Fruit fly (Drosophila melanogaster) whole organism, embryonic: ENCODE data around the gene mbt.
A peak's percentile ranks its signal among the peaks of the same experiment; 100 is the strongest.

Experiments
- Atf3 ChIP-seq: fragments of 200-800 bp; sonication (Bioruptor generic); optimal IDR thresholded peaks from 3 replicates; lab custom pipeline; 2016; ENCODE audit warnings: missing biosample characterization, missing genetic modification characterization
- Bgb ChIP-seq: fragments of 200-800 bp; sonication (Bioruptor generic); IDR thresholded peaks from 2 replicates; pipeline ENCODE4 v1.3.6; 2022; ENCODE audit warnings: missing biosample characterization, missing genetic modification characterization; ENCODE audit not compliant: partially characterized antibody
- CG10209 ChIP-seq: fragments of 200-800 bp; sonication (Bioruptor generic); optimal IDR thresholded peaks from 3 replicates; lab custom pipeline; 2017; ENCODE audit warnings: missing biosample characterization, mild to moderate bottlenecking, missing genetic modification characterization, missing genetic modification reagents
- CG1024 ChIP-seq: fragments of 200-800 bp; sonication (Bioruptor generic); IDR thresholded peaks from 2 replicates; pipeline ENCODE4 v1.3.6; 2022; ENCODE audit warnings: missing biosample characterization, missing genetic modification characterization
- CG12155 ChIP-seq: fragments of 200-800 bp; sonication (Bioruptor generic); optimal IDR thresholded peaks from 3 replicates; lab custom pipeline; 2016; ENCODE audit warnings: missing biosample characterization, missing genetic modification characterization
- CG1647 ChIP-seq: fragments of 200-800 bp; sonication (Bioruptor generic); optimal IDR thresholded peaks from 3 replicates; lab custom pipeline; 2016; ENCODE audit warnings: missing biosample characterization, missing genetic modification characterization
- CG16813 ChIP-seq: fragments of 200-800 bp; sonication (Bioruptor generic); IDR thresholded peaks from 3 replicates; pipeline ENCODE4 v1.3.6; 2022; ENCODE audit warnings: missing biosample characterization, missing genetic modification characterization; ENCODE audit not compliant: partially characterized antibody
- CG17568 ChIP-seq: fragments of 200-800 bp; sonication (Bioruptor generic); optimal IDR thresholded peaks from 2 replicates; lab custom pipeline; 2018; ENCODE audit warnings: missing biosample characterization, mild to moderate bottlenecking, missing genetic modification characterization, moderate library complexity
- CG30403 ChIP-seq: fragments of 200-800 bp; sonication (Bioruptor generic); optimal IDR thresholded peaks from 3 replicates; lab custom pipeline; 2016; ENCODE audit warnings: missing biosample characterization, missing genetic modification characterization
- CG3163 ChIP-seq: fragments of 200-800 bp; sonication (Bioruptor generic); optimal IDR thresholded peaks from 3 replicates; lab custom pipeline; 2016; ENCODE audit warnings: missing biosample characterization, missing genetic modification characterization
- CG34376 ChIP-seq: fragments of 200-800 bp; sonication (Bioruptor generic); optimal IDR thresholded peaks from 2 replicates; lab custom pipeline; 2018; ENCODE audit warnings: missing biosample characterization, mild to moderate bottlenecking, missing genetic modification characterization
- CG34422 ChIP-seq: fragments of 200-800 bp; sonication (Bioruptor generic); IDR thresholded peaks from 3 replicates; pipeline ENCODE4 v1.3.6; 2022; ENCODE audit warnings: missing biosample characterization, missing genetic modification characterization
- CG3838 ChIP-seq: fragments of 200-800 bp; sonication (Bioruptor generic); optimal IDR thresholded peaks from 3 replicates; lab custom pipeline; 2016; ENCODE audit warnings: missing biosample characterization, missing genetic modification characterization
- CG4360 ChIP-seq: fragments of 200-800 bp; sonication (Bioruptor generic); IDR thresholded peaks from 2 replicates; pipeline ENCODE4 v1.3.6; 2022; ENCODE audit warnings: missing biosample characterization, missing genetic modification characterization
- CG7372 ChIP-seq: fragments of 200-800 bp; sonication (Bioruptor generic); IDR thresholded peaks from 2 replicates; pipeline ENCODE4 v1.3.6; 2022; ENCODE audit warnings: missing biosample characterization, missing genetic modification characterization
- CG8290 ChIP-seq, 3 experiments: fragments of 200-800 bp; sonication (Bioruptor generic); optimal IDR thresholded peaks; 2 replicates each; lab custom pipeline; 2016 to 2019; ENCODE audit warnings: missing biosample characterization in 3 of 3, missing genetic modification characterization in 3 of 3, mild to moderate bottlenecking in 2 of 3, moderate library complexity in 1 of 3
- CG9215 ChIP-seq: fragments of 200-800 bp; sonication (Bioruptor generic); IDR thresholded peaks from 2 replicates; pipeline ENCODE4 v1.3.6; 2022; ENCODE audit warnings: missing biosample characterization, missing genetic modification characterization
- CHES-1-like ChIP-seq: fragments of 200-800 bp; sonication (Bioruptor generic); optimal IDR thresholded peaks from 2 replicates; lab custom pipeline; 2016; ENCODE audit warnings: missing biosample characterization, missing genetic modification characterization
- D ChIP-seq, 2 experiments: fragments of 200-800 bp in 1 of 2; fragments of >200 bp in 1 of 2; sonication (Bioruptor generic) in 1 of 2; optimal IDR thresholded peaks; 2 replicates in 1 of 2; 3 replicates in 1 of 2; lab custom pipeline; 2017; ENCODE audit warnings: mild to moderate bottlenecking in 1 of 2, missing biosample characterization in 1 of 2, missing genetic modification characterization in 1 of 2, missing genetic modification reagents in 1 of 2
- Elba2 ChIP-seq: fragments of 200-800 bp; sonication (Bioruptor generic); optimal IDR thresholded peaks from 3 replicates; lab custom pipeline; 2016; ENCODE audit warnings: missing biosample characterization, missing genetic modification characterization
- Gug ChIP-seq: fragments of 200-800 bp; sonication (Bioruptor generic); IDR thresholded peaks from 4 replicates; pipeline ENCODE4 v1.3.6; 2022; ENCODE audit warnings: missing biosample characterization, missing genetic modification characterization
- HmgZ ChIP-seq: fragments of 200-800 bp; sonication (Bioruptor generic); optimal IDR thresholded peaks from 2 replicates; lab custom pipeline; 2018; ENCODE audit warnings: missing biosample characterization, mild to moderate bottlenecking, missing genetic modification characterization
- MBD-R2 ChIP-seq: fragments of 200-800 bp; sonication (Bioruptor generic); IDR thresholded peaks from 2 replicates; pipeline ENCODE4 v1.3.6; 2022; ENCODE audit warnings: missing biosample characterization, missing genetic modification characterization
- Max ChIP-seq: fragments of 200-800 bp; sonication (Bioruptor generic); optimal IDR thresholded peaks from 2 replicates; lab custom pipeline; 2016; ENCODE audit warnings: missing biosample characterization, mild to moderate bottlenecking, missing genetic modification characterization
- Med ChIP-seq: fragments of 200-800 bp; sonication (Bioruptor generic); peaks from one replicate; lab custom pipeline; 2016; ENCODE audit warnings: missing biosample characterization, missing genetic modification characterization, mild to moderate bottlenecking, inconsistent platforms, moderate library complexity
- Optix ChIP-seq: fragments of 200-800 bp; sonication (Bioruptor generic); IDR thresholded peaks from 3 replicates; pipeline ENCODE4 v1.3.6; 2022; ENCODE audit warnings: missing biosample characterization, missing genetic modification characterization
- Ptx1 ChIP-seq: fragments of 200-800 bp; sonication (Bioruptor generic); IDR thresholded peaks from 2 replicates; pipeline ENCODE4 v1.3.6; 2022; ENCODE audit warnings: missing biosample characterization, missing genetic modification characterization
- Six4 ChIP-seq: fragments of 200-800 bp; sonication (Bioruptor generic); optimal IDR thresholded peaks from 2 replicates; lab custom pipeline; 2016; ENCODE audit warnings: missing biosample characterization, missing genetic modification characterization
- Sox100B ChIP-seq: fragments of 200-800 bp; sonication (Bioruptor generic); optimal IDR thresholded peaks from 3 replicates; lab custom pipeline; 2018; ENCODE audit warnings: missing biosample characterization, mild to moderate bottlenecking, missing genetic modification characterization
- TFAM ChIP-seq: fragments of 200-800 bp; sonication (Bioruptor generic); optimal IDR thresholded peaks from 2 replicates; lab custom pipeline; 2017; ENCODE audit warnings: missing biosample characterization, missing genetic modification characterization, inconsistent platforms
- Usf ChIP-seq: fragments of 200-800 bp; sonication (Bioruptor generic); optimal IDR thresholded peaks from 2 replicates; lab custom pipeline; 2017; ENCODE audit warnings: missing genotype, missing biosample characterization, missing genetic modification characterization
- Vsx1 ChIP-seq: fragments of 200-800 bp; sonication (Bioruptor generic); optimal IDR thresholded peaks from 2 replicates; lab custom pipeline; 2017; ENCODE audit warnings: missing biosample characterization, mild to moderate bottlenecking, missing genetic modification characterization, missing genetic modification reagents
- ara ChIP-seq: fragments of 200-800 bp; sonication (Bioruptor generic); IDR thresholded peaks from 2 replicates; pipeline ENCODE4 v1.3.6; 2022; ENCODE audit warnings: missing biosample characterization, missing genetic modification characterization
- az2 ChIP-seq: fragments of 200-800 bp; sonication (Bioruptor generic); optimal IDR thresholded peaks from 3 replicates; lab custom pipeline; 2016; ENCODE audit warnings: missing biosample characterization, missing genetic modification characterization
- bsh ChIP-seq, 2 experiments: fragments of 200-800 bp; sonication (Bioruptor generic); optimal IDR thresholded peaks; 2 replicates each; lab custom pipeline; 2017 to 2018; ENCODE audit warnings: mild to moderate bottlenecking in 2 of 2, missing biosample characterization in 2 of 2, missing genetic modification characterization in 2 of 2, moderate library complexity in 1 of 2
- chif ChIP-seq, 2 experiments: fragments of 200-800 bp; sonication (Bioruptor generic); optimal IDR thresholded peaks; 3 replicates each; lab custom pipeline; 2016; ENCODE audit warnings: missing biosample characterization in 2 of 2, missing genetic modification characterization in 2 of 2
- corto ChIP-seq: fragments of 200-800 bp; sonication (Bioruptor generic); optimal IDR thresholded peaks from 2 replicates; lab custom pipeline; 2016; ENCODE audit warnings: missing biosample characterization, mild to moderate bottlenecking, missing genetic modification characterization, moderate library complexity
- disco-r ChIP-seq: fragments of 200-800 bp; sonication (Bioruptor generic); optimal IDR thresholded peaks from 2 replicates; lab custom pipeline; 2016; ENCODE audit warnings: missing biosample characterization, missing genetic modification characterization
- ewg ChIP-seq: fragments of 200-800 bp; sonication (Bioruptor generic); optimal IDR thresholded peaks from 3 replicates; lab custom pipeline; 2017; ENCODE audit warnings: mild to moderate bottlenecking, missing biosample characterization, missing genetic modification reagents, missing genetic modification characterization
- fru ChIP-seq: fragments of >200 bp; optimal IDR thresholded peaks from 2 replicates; lab custom pipeline; 2017
- hth ChIP-seq: fragments of >200 bp; optimal IDR thresholded peaks from 2 replicates; lab custom pipeline; 2017; ENCODE audit warnings: inconsistent platforms
- kay ChIP-seq: fragments of 200-800 bp; sonication (Bioruptor generic); optimal IDR thresholded peaks from 2 replicates; lab custom pipeline; 2016; ENCODE audit warnings: missing biosample characterization, missing genetic modification characterization
- lab ChIP-seq: fragments of 200-800 bp; sonication (Bioruptor generic); optimal IDR thresholded peaks from 3 replicates; lab custom pipeline; 2017; ENCODE audit warnings: missing biosample characterization, missing genetic modification characterization, mild to moderate bottlenecking, moderate library complexity, missing genetic modification reagents
- lbe ChIP-seq: fragments of 200-800 bp; sonication (Bioruptor generic); optimal IDR thresholded peaks from 2 replicates; lab custom pipeline; 2016; ENCODE audit warnings: missing biosample characterization, mild to moderate bottlenecking, missing genetic modification characterization
- rib ChIP-seq: fragments of 200-800 bp; sonication (Bioruptor generic); IDR thresholded peaks from 2 replicates; pipeline ENCODE4 v1.3.6; 2022; ENCODE audit warnings: missing biosample characterization, missing genetic modification characterization
- ro ChIP-seq: fragments of 200-800 bp; sonication (Bioruptor generic); IDR thresholded peaks from 2 replicates; pipeline ENCODE4 v1.3.6; 2022; ENCODE audit warnings: missing biosample characterization, missing genetic modification characterization
- run ChIP-seq: fragments of 200-800 bp; sonication (Bioruptor generic); optimal IDR thresholded peaks from 3 replicates; lab custom pipeline; 2018; ENCODE audit warnings: missing biosample characterization, mild to moderate bottlenecking, missing genetic modification characterization
- seq ChIP-seq: fragments of 200-800 bp; sonication (Bioruptor generic); IDR thresholded peaks from 2 replicates; pipeline ENCODE4 v1.3.6; 2022; ENCODE audit warnings: missing biosample characterization, missing genetic modification characterization
- stwl ChIP-seq: fragments of 200-800 bp; sonication (Bioruptor generic); optimal IDR thresholded peaks from 3 replicates; lab custom pipeline; 2018; ENCODE audit warnings: missing biosample characterization, mild to moderate bottlenecking, missing genetic modification characterization, moderate library complexity
- tin ChIP-seq: fragments of 200-800 bp; sonication (Bioruptor generic); optimal IDR thresholded peaks from 3 replicates; lab custom pipeline; 2016; ENCODE audit warnings: missing biosample characterization, missing genetic modification characterization
- vfl ChIP-seq: fragments of 200-800 bp; sonication (Bioruptor generic); optimal IDR thresholded peaks from 2 replicates; lab custom pipeline; 2016; ENCODE audit warnings: missing biosample characterization, missing genetic modification characterization

The mbt gene

DNA sequence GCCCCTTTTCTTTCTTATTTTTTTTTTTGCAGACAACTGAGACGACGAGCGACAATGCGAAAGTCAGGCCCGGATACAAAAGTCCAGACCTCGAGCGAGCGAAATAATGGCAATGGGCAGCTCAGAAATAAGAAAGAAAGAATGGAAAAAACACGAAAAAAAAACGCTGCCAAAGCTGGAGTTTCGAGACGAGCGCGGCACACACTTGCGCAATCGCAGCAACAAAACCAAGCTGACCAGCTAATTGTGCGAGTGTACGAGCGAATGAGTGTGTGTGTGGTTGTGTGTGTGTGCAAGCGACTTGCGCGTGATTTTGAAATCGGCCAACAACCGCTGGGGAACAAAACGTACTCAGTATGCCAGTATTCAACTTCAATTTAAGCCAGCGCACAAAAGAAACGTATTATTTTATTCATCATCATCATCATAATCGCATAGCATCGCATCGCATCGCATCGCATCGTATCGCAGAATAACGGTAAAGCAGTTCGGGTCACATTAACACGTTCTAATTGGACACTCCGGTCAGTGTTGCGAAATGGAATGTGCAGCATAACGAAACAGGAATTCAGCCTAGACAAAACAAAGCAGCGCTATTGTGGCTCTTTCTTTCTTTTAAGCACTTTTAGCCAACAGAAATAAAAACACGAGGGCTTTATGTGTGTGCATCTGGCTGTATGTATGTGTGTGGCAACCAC is 37.4 kb downstream of the mbt start:
- TF ChIP-seq rib (GFP tag; lab: Robert Waterston, UW), result no peak
- TF ChIP-seq CG3838 (GFP tag; lab: Kevin White, UChicago), result no peak
- TF ChIP-seq Six4 (GFP tag; lab: Kevin White, UChicago), result no peak
- no peak for TF ChIP-seq CG7372 (GFP tag; lab: Robert Waterston, UW)
- no peak for TF ChIP-seq CG16813 (GFP tag; lab: Robert Waterston, UW)
- TF ChIP-seq CHES-1-like (GFP tag; lab: Kevin White, UChicago), result no peak
- TF ChIP-seq Ptx1 (GFP tag; lab: Robert Waterston, UW), result no peak
- no peak for TF ChIP-seq Sox100B
- TF ChIP-seq CG3163 (GFP tag; lab: Kevin White, UChicago), result no peak
- TF ChIP-seq ro (GFP tag; lab: Robert Waterston, UW), result no peak
- TF ChIP-seq Med (GFP tag; lab: Kevin White, UChicago), result peak; percentile 22
- TF ChIP-seq bsh (GFP tag; optimal IDR thresholded peaks at IDR 0.05; lab: Kevin White, UChicago), result peak in 1 of 2 experiments; percentile 15
- no peak for TF ChIP-seq Atf3 (GFP tag; lab: Kevin White, UChicago)
- no peak for TF ChIP-seq kay (GFP tag; lab: Kevin White, UChicago)
- no peak for TF ChIP-seq CG34376
- no peak for TF ChIP-seq vfl
- TF ChIP-seq tin (GFP tag; lab: Kevin White, UChicago), result no peak
- TF ChIP-seq Usf (GFP tag; lab: Kevin White, UChicago), result no peak
- peak; percentile 6 for TF ChIP-seq ewg (GFP tag; lab: Kevin White, UChicago)
- TF ChIP-seq CG34422, result no peak
- TF ChIP-seq CG10209 (GFP tag; lab: Kevin White, UChicago), result no peak
- TF ChIP-seq CG12155, result no peak
- no peak for TF ChIP-seq MBD-R2
- no peak for TF ChIP-seq chif (GFP tag; optimal IDR thresholded peaks at IDR 0.05; lab: Kevin White, UChicago)
- TF ChIP-seq CG1024 (GFP tag; lab: Robert Waterston, UW), result no peak
- peak; percentile 7 for TF ChIP-seq corto (GFP tag; lab: Kevin White, UChicago)
- no peak for TF ChIP-seq Max (GFP tag; lab: Kevin White, UChicago)
- no peak for TF ChIP-seq CG4360 (GFP tag; lab: Robert Waterston, UW)
- no peak for TF ChIP-seq lab (GFP tag; lab: Kevin White, UChicago)
- no peak for TF ChIP-seq Optix
- no peak for TF ChIP-seq az2 (GFP tag; lab: Kevin White, UChicago)
- no peak for TF ChIP-seq HmgZ (tag; lab: Kevin White, UChicago)
- TF ChIP-seq hth (lab: Kevin White, UChicago), result no peak
- no peak for TF ChIP-seq lbe (GFP tag; lab: Kevin White, UChicago)
- TF ChIP-seq ara, result no peak
- TF ChIP-seq disco-r (GFP tag; lab: Kevin White, UChicago), result no peak
- peak; percentile 25 for TF ChIP-seq Elba2 (GFP tag; lab: Kevin White, UChicago)
- no peak for TF ChIP-seq CG17568 (GFP tag; lab: Kevin White, UChicago)
- no peak for TF ChIP-seq TFAM (GFP tag; lab: Kevin White, UChicago)
- peak; percentile 58 for TF ChIP-seq CG8290 (GFP tag; optimal IDR thresholded peaks at IDR 0.05; lab: Kevin White, UChicago)
- TF ChIP-seq CG8290 (tag; optimal IDR thresholded peaks at IDR 0.05; lab: Kevin White, UChicago), result no peak
- TF ChIP-seq Vsx1 (GFP tag; lab: Kevin White, UChicago), result peak; percentile 2
- no peak for TF ChIP-seq seq (GFP tag; lab: Robert Waterston, UW)
- no peak for TF ChIP-seq CG30403 (GFP tag; lab: Kevin White, UChicago)
- no peak for TF ChIP-seq run
- TF ChIP-seq CG1647, result no peak
- TF ChIP-seq stwl, result peak; percentile 91
- no peak for TF ChIP-seq Gug (GFP tag; lab: Robert Waterston, UW)
- no peak for TF ChIP-seq fru (lab: Kevin White, UChicago)
- no peak for TF ChIP-seq CG9215 (GFP tag; lab: Robert Waterston, UW)
- no peak for TF ChIP-seq Bgb
- peak; percentile 2 for TF ChIP-seq D (optimal IDR thresholded peaks at IDR 0.05; lab: Kevin White, UChicago)
- no peak for TF ChIP-seq D (GFP tag; optimal IDR thresholded peaks at IDR 0.05; lab: Kevin White, UChicago)
